Fruit fly (Drosophila melanogaster): ENCODE results near the gene RnrL.

RnrL gene

dm6 chr2L:10333091-10333991 is 5.6 kb upstream of the RnrL start, which contains the start of gene GATAd (continued):
- TF ChIP-seq CG8290 (GFP tag; optimal IDR thresholded peaks at IDR 0.05) (no peak), CG8290 (tag; optimal IDR thresholded peaks at IDR 0.05) (no peak), az2 (GFP tag; optimal IDR thresholded peaks at IDR 0.05) (no peak), CG32772 (GFP tag; IDR thresholded peaks at IDR 0.05) (no peak), zen (tag; optimal IDR thresholded peaks at IDR 0.05) (peak; percentile 23), Atf6 (GFP tag; IDR thresholded peaks at IDR 0.05) (no peak), CG15696 (tag; optimal IDR thresholded peaks at IDR 0.05) (no peak), Nf-YC (tag; optimal IDR thresholded peaks at IDR 0.05) (peak; percentile 38), CG33557 (GFP tag; optimal IDR thresholded peaks at IDR 0.05) (peak; percentile 12), eve (GFP tag; optimal IDR thresholded peaks at IDR 0.05) (no peak), B-H1 (GFP tag; IDR thresholded peaks at IDR 0.05) (no peak), CG12942 (GFP tag; optimal IDR thresholded peaks at IDR 0.05) (no peak), sens-2 (GFP tag; IDR thresholded peaks at IDR 0.05) (no peak), Fer2 (tag; optimal IDR thresholded peaks at IDR 0.05) (no peak), vvl (GFP tag; IDR thresholded peaks at IDR 0.05) (peak; percentile 69; the same call in 1 of the 2 replicates), bigmax (GFP tag; optimal IDR thresholded peaks at IDR 0.05) (no peak), E2f2 (GFP tag; IDR thresholded peaks at IDR 0.05) (no peak; the same call in 1 of the 2 replicates), CG33213 (GFP tag; optimal IDR thresholded peaks at IDR 0.05) (no peak), zen2 (GFP tag; IDR thresholded peaks at IDR 0.05; ENCODE audit: partially characterized antibody) (no peak; the same call in 2 of the 3 replicates), CG3726 (GFP tag; IDR thresholded peaks at IDR 0.05) (no peak), CG6272 (GFP tag; IDR thresholded peaks at IDR 0.05) (no peak), CG13296 (GFP tag; optimal IDR thresholded peaks at IDR 0.05) (no peak), run (tag; optimal IDR thresholded peaks at IDR 0.05) (no peak), tin (GFP tag; optimal IDR thresholded peaks at IDR 0.05) (no peak), nmo (GFP tag; optimal IDR thresholded peaks at IDR 0.05) (peak; percentile 25), CG18262 (tag; optimal IDR thresholded peaks at IDR 0.05) (peak; percentile 4), CG7928 (GFP tag; optimal IDR thresholded peaks at IDR 0.05) (peak; percentile 88), Nf-YB (GFP tag; optimal IDR thresholded peaks at IDR 0.05) (no peak), CG10147 (GFP tag; optimal IDR thresholded peaks at IDR 0.05) (peak; percentile 6), CG1024 (GFP tag; IDR thresholded peaks at IDR 0.05) (peak; percentile 33; the same call in 1 of the 2 replicates), lbe (GFP tag; optimal IDR thresholded peaks at IDR 0.05) (no peak), hbn (GFP tag; IDR thresholded peaks at IDR 0.05; ENCODE audit: partially characterized antibody) (no peak), CG13775 (GFP tag; optimal IDR thresholded peaks at IDR 0.05) (peak; percentile 20), Side (GFP tag; optimal IDR thresholded peaks at IDR 0.05) (no peak), D (optimal IDR thresholded peaks at IDR 0.05) (no peak), D (GFP tag; optimal IDR thresholded peaks at IDR 0.05) (no peak), Doc2 (GFP tag; IDR thresholded peaks at IDR 0.05) (no peak), gcm (GFP tag; optimal IDR thresholded peaks at IDR 0.05) (no peak), Xrp1 (GFP tag; IDR thresholded peaks at IDR 0.05) (no peak), HLH4C (GFP tag; IDR thresholded peaks at IDR 0.05; ENCODE audit: partially characterized antibody) (no peak), CG13894 (tag; optimal IDR thresholded peaks at IDR 0.05) (no peak), abd-A (tag; optimal IDR thresholded peaks at IDR 0.05) (no peak), kay (GFP tag; optimal IDR thresholded peaks at IDR 0.05) (peak; percentile 87), cato (GFP tag; optimal IDR thresholded peaks at IDR 0.05; ENCODE audit: borderline replicate concordance) (no peak), pros (GFP tag; optimal IDR thresholded peaks at IDR 0.05) (no peak), dysf (GFP tag; IDR thresholded peaks at IDR 0.05) (no peak), chm (GFP tag; IDR thresholded peaks at IDR 0.05) (no peak; the same call in 1 of the 2 replicates), ATbp (GFP tag; optimal IDR thresholded peaks at IDR 0.05) (no peak), CG3065 (GFP tag; optimal IDR thresholded peaks at IDR 0.05) (no peak)

Data from whole organism, embryonic.